Fruit fly (Drosophila melanogaster) ovary, adult (tissue): ENCODE measurements around the gene Tmtc4.

Experiments used
- CG17801 ChIP-seq: fragments of 200-800 bp; optimal IDR thresholded peaks from 2 replicates; lab custom pipeline; 2019; ENCODE audit warnings: missing biosample characterization, mild to moderate bottlenecking, missing genetic modification characterization, moderate library complexity; ENCODE audit not compliant: partially characterized antibody

Gene Tmtc4

dm6 chr3R:15350993-15351426, at the start of gene Tmtc4, which contains the start of gene Trs33:
Tmtc4 (plus strand) TSS chr3R:15351225.
Trs33 (minus strand) TSS chr3R:15350995.
- peak; percentile 57 for TF ChIP-seq CG17801

dm6 chr3R:15305246-15305645, 45.8 kb upstream of the Tmtc4 start:
- TF ChIP-seq CG17801, result no peak

- no peak for TF ChIP-seq CG17801
Observed at dm6 chr3R:15309924-15310323, 41.1 kb upstream of the Tmtc4 start, which contains the start of gene Tm2. Tm2 (plus strand) TSS chr3R:15310193.

- TF ChIP-seq CG17801, result no peak
Observed at dm6 chr3R:15310695-15311094, 40.3 kb upstream of the Tmtc4 start.

DNA sequence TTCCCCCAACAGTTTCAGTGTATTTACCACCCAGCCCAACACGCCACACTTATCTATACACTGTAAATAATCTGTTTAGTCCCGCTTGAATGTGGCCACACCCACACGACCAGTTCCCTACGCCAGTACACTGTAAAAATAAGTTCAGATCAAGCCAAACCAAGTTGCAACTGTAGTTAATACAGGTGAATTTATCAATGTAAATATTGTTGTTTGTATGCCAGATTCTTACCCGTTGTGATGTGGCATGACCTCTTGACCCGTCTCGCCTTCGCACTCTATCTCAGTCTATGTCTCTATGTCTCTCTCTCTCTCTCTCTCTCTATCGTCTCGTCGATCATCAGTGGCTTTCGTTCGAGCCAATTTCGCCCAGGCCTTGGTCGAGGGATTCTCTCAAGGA, 37.2 kb upstream of the Tmtc4 start:
- no peak for TF ChIP-seq CG17801

DNA sequence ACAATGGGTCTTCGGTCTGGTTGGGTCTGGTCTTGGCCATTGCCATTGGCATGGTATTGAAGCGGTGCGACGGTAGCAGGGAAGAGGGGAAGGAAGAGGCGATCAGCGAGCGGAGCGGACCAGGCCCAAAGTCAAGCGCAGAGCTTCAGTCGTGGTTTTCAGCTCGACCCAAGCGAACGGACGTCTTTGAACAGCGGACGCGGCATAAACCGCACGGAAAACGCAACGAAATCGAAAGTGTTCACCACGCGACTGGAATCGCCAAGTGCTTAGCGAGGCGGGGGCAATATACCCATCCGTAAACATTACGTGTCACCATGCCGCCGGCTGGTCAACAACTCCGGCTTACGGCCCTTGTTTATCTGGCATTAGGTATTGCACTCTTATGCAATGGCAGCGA, 34.7 kb upstream of the Tmtc4 start, which contains the start of gene CG14866:
Gene CG14866, plus strand, starts transcription at position 146 of the 400 bp plus-strand sequence.
- no peak for TF ChIP-seq CG17801

DNA sequence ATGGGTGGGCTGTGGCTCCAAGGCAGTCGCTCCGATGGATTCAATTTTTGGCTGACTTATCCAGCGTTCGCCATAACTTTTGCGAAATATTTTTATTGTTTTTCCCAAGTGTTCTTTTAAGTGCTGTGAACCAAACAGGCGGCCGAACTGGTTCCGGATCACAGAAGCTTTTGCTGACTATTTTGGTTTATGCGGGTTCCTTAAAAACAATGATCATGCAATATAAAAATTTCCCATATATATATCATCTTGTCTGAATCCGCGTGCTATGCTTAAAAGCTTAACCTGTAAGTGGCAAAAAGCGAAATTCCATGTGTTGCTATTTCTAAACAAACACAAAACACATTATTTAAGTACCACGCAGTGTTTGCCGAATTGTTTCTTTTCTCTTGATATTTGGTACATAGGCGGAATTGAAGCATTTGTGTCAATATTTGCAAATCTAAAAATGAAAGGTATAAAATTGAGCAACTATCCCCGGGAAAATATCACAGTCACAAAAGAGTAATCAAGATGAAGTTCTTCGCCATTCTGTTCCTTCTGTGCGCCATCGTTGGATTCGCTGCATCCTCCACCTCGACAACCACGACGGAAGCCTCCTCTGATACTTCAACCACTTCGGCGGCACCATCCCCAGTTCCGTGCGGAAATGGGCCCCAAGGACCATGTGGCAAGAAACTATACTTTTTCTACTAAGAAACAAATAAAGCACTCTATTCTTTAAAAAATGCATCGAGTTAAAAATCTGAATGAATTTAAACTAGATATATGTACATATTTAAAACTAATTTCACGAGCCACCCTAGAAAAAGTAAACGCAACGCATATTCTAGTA, 30.9 kb upstream of the Tmtc4 start, which contains the start of the genes CG6276 and CG44040:
Gene CG6276, minus strand, starts transcription at position 158 of the 835 bp plus-strand sequence.
Gene CG44040, plus strand, starts transcription at position 467 of the 835 bp plus-strand sequence.
- peak; percentile 4 for TF ChIP-seq CG17801

DNA sequence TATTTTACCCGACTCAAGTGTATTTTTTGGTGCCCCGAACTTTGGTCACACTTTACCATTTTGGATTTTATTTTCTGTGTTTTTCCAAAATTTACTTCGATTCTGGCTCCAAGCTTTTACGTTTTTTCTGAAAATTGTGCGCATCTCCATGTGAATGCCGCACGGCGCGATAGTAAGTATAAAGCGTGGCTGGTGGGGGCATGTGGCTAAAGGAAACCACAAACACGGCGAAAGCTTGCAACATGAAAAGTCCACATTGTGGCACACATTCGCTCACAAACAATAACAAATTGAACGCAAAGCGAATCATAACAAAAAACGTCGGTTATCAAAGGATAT, 30.3 kb upstream of the Tmtc4 start, which contains the start of gene ear:
Gene ear, plus strand, starts transcription at position 10 of the 339 bp plus-strand sequence.
- no peak for TF ChIP-seq CG17801

DNA sequence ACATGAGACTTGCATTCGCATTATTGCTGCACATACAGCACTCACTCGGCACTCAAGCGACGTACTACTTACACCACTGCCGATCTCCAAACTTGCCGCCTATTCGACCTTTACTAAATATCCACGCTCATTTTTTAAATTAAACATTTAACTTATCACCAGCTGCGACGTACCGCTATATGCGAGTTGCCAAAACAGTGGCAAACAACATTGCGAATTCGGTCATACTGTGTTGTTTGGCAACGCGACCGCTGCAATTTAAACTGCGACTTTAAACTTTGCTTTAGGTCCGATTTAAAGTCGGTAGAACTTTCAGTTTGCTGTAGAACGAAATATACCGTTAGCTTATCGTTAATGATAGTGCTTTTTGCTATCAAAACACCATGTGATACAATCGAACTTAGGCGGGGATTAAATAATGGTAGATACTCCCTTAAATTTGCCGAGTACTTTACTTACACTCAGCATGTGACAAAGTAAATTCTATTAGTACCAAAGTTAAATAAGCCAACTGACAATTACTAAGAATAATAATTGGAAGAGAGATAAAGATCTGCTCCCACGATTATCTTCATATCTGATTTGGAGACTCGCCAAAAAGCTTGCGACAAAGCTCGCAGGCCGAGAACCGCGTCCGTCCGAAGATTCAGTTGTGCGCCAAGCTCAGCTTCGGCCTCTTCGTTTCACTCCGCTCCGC, 22.8 kb upstream of the Tmtc4 start, which contains the start of the genes CG6236 and ea:
Gene CG6236, minus strand, starts transcription at position 187 of the 697 bp plus-strand sequence.
Gene ea, plus strand, starts transcription at position 647 of the 697 bp plus-strand sequence.
- TF ChIP-seq CG17801, result no peak

DNA sequence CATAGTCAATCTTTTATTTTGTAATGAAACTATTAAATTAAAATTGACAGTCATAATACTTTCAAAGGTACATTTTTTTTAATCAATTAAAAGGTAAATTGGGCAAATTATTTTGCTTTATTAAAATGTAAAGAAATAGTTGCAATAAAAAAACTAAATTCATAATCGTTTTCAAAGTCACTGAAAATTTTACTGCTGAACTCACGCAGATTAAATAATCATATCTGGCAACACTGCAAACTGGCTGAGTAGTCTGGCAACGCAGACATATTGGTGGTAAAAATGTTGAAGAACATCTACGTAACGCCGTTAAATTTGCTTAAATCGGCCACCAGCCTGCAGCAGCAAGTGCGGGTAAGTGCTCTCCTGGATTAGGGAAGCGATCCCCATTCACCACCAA, 20.6 kb upstream of the Tmtc4 start, which contains the start of gene mRpL9:
Gene mRpL9, plus strand, starts transcription at position 267 of the 400 bp plus-strand sequence.
- TF ChIP-seq CG17801, result no peak

- TF ChIP-seq CG17801, result peak; percentile 71
Observed at dm6 chr3R:15332994-15333393, 18.0 kb upstream of the Tmtc4 start, which contains the start of the genes Fkbp39 and Cyfip. Fkbp39 (minus strand) TSS chr3R:15333133. Cyfip (plus strand) TSS chr3R:15333266.

dm6 chr3R:15339111-15339510, 11.9 kb upstream of the Tmtc4 start:
- no peak for TF ChIP-seq CG17801

dm6 chr3R:15340052-15340732, 10.8 kb upstream of the Tmtc4 start, which contains the start of gene SerRS-m:
SerRS-m (plus strand) TSS chr3R:15340667.
- TF ChIP-seq CG17801, result no peak

DNA sequence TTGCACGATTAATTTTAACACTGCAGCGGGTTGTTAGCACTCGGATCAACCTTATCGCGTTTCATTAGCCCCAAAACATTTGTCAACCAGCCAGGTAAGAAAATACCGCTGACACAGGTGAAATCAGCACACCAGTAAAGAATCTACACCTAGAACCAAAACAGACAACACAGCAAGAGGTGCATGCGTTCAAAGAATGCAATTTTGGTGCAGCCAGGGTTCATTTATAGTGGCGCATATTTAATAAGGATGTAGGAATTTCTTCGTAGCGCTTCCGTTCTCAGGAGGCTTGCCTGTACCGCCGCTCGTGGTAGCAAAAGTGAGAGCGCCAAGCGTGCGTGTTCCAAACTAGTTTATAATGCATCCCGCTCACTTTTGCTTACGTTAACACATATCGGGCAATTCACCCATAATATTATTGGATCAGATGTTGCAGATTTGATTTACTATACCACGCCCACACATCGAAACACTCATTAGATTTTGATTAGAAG, 8.5 kb upstream of the Tmtc4 start:
- TF ChIP-seq CG17801, result no peak

dm6 chr3R:15342926-15343685, 7.9 kb upstream of the Tmtc4 start, which contains the start of gene Nagk:
Nagk (minus strand) TSS chr3R:15343256.
- TF ChIP-seq CG17801, result peak; percentile 8
